In the genomic region with DNA sequence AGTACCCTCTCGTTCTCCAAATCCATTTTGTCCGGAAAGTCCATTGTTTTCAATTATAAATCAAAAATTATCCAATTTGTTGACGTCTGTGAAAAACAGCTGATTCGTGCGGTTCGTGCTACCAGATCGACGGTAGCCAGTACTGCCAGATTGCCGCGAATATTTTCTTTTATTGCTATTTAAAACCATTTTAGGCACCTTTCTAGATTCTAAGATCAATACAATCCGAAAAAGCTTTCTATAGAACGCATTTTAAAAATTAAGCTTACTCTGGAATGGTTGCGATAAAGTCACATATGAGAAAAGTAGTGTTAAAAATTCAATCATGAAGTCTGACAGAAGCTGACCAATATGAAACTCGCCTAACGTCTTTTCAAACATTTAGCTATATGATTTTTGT, we compare ENCODE assay signal across 1 fruit fly cellular context.
A peak's percentile ranks its signal among the peaks of the same experiment; 100 is the strongest.
TF ChIP-seq lines count a peak whose summit lies in the region.

A gene (minus strand): TSS at position 110 of the 400 bp plus-strand sequence.

TF ChIP-seq in whole organism, embryonic, 481 proteins besides CTCF, POLR2A, EP300 and RAD21 (continued from another document and continues in another):
- TF ChIP-seq CG17802 (tag; optimal IDR thresholded peaks at IDR 0.05; lab: Kevin White, UChicago): peak; percentile 9
- no peak for TF ChIP-seq CG14860 (GFP tag; IDR thresholded peaks at IDR 0.05; lab: Robert Waterston, UW; ENCODE audit: partially characterized antibody)
- TF ChIP-seq Gsc (GFP tag; IDR thresholded peaks at IDR 0.05; lab: Robert Waterston, UW): no peak
- TF ChIP-seq CG12744 (GFP tag; optimal IDR thresholded peaks at IDR 0.05; lab: Kevin White, UChicago): no peak
- no peak for TF ChIP-seq zen (tag; optimal IDR thresholded peaks at IDR 0.05; lab: Kevin White, UChicago)
- TF ChIP-seq hth (optimal IDR thresholded peaks at IDR 0.05; lab: Kevin White, UChicago): no peak
- peak; percentile 45 for TF ChIP-seq chn (GFP tag; optimal IDR thresholded peaks at IDR 0.05; lab: Kevin White, UChicago)
- TF ChIP-seq Dp (GFP tag; optimal IDR thresholded peaks at IDR 0.05; lab: Kevin White, UChicago): peak; percentile 68
- no peak for TF ChIP-seq Scr (GFP tag; IDR thresholded peaks at IDR 0.05; lab: Robert Waterston, UW; ENCODE audit: partially characterized antibody)
- no peak for TF ChIP-seq cato (GFP tag; optimal IDR thresholded peaks at IDR 0.05; lab: Kevin White, UChicago; ENCODE audit: borderline replicate concordance)
- TF ChIP-seq CG2120 (GFP tag; optimal IDR thresholded peaks at IDR 0.05; lab: Kevin White, UChicago): peak; percentile 77
- no peak for TF ChIP-seq NK7.1 (GFP tag; optimal IDR thresholded peaks at IDR 0.05; lab: Kevin White, UChicago)
- no peak for TF ChIP-seq CG6175 (GFP tag; IDR thresholded peaks at IDR 0.05; lab: Robert Waterston, UW)
- no peak for TF ChIP-seq H15 (GFP tag; IDR thresholded peaks at IDR 0.05; lab: Robert Waterston, UW)
- peak; percentile 48 for TF ChIP-seq az2 (GFP tag; optimal IDR thresholded peaks at IDR 0.05; lab: Kevin White, UChicago)
- peak; percentile 52 for TF ChIP-seq ind (GFP tag; optimal IDR thresholded peaks at IDR 0.05; lab: Kevin White, UChicago)
- TF ChIP-seq Jarid2 (GFP tag; optimal IDR thresholded peaks at IDR 0.05; lab: Kevin White, UChicago): no peak
- no peak for TF ChIP-seq fd3F (GFP tag; optimal IDR thresholded peaks at IDR 0.05; lab: Kevin White, UChicago)
- TF ChIP-seq Lim3 (GFP tag; IDR thresholded peaks at IDR 0.05; lab: Robert Waterston, UW): no peak
- TF ChIP-seq HLHmδ (GFP tag; optimal IDR thresholded peaks at IDR 0.05; lab: Kevin White, UChicago): no peak
- peak; percentile 23 for TF ChIP-seq p53 (GFP tag; optimal IDR thresholded peaks at IDR 0.05; lab: Kevin White, UChicago)
- TF ChIP-seq NfI (GFP tag; optimal IDR thresholded peaks at IDR 0.05; lab: Kevin White, UChicago): peak; percentile 35
- no peak for TF ChIP-seq corto (GFP tag; optimal IDR thresholded peaks at IDR 0.05; lab: Kevin White, UChicago)
- no peak for TF ChIP-seq TFAM (GFP tag; optimal IDR thresholded peaks at IDR 0.05; lab: Kevin White, UChicago)
- no peak for TF ChIP-seq aop (GFP tag; IDR thresholded peaks at IDR 0.05; lab: Robert Waterston, UW)
- peak; percentile 27 for TF ChIP-seq ewg (GFP tag; optimal IDR thresholded peaks at IDR 0.05; lab: Kevin White, UChicago)
- TF ChIP-seq lab (GFP tag; optimal IDR thresholded peaks at IDR 0.05; lab: Kevin White, UChicago): peak; percentile 13
- no peak for TF ChIP-seq CG43689 (GFP tag; IDR thresholded peaks at IDR 0.05; lab: Robert Waterston, UW)
- no peak for TF ChIP-seq Bgb (GFP tag; IDR thresholded peaks at IDR 0.05; lab: Robert Waterston, UW; ENCODE audit: partially characterized antibody)
- no peak for TF ChIP-seq Stat92E (GFP tag; optimal IDR thresholded peaks at IDR 0.05; lab: Kevin White, UChicago)
- TF ChIP-seq Drgx (GFP tag; IDR thresholded peaks at IDR 0.05; lab: Robert Waterston, UW): no peak
- no peak for TF ChIP-seq CG11398 (GFP tag; optimal IDR thresholded peaks at IDR 0.05; lab: Kevin White, UChicago)
- no peak for TF ChIP-seq ash1 (GFP tag; optimal IDR thresholded peaks at IDR 0.05; lab: Kevin White, UChicago)
- TF ChIP-seq CG7745 (tag; optimal IDR thresholded peaks at IDR 0.05; lab: Kevin White, UChicago): no peak
- TF ChIP-seq Ets65A (GFP tag; lab: Kevin White, UChicago): peak; percentile 93
- TF ChIP-seq CG6791 (GFP tag; IDR thresholded peaks at IDR 0.05; lab: Robert Waterston, UW; ENCODE audit: partially characterized antibody): no peak
- TF ChIP-seq CG9609 (GFP tag; optimal IDR thresholded peaks at IDR 0.05; lab: Kevin White, UChicago): peak; percentile 73
- TF ChIP-seq PHDP (tag; optimal IDR thresholded peaks at IDR 0.05; lab: Kevin White, UChicago): peak; percentile 24
- TF ChIP-seq Mrtf (GFP tag; IDR thresholded peaks at IDR 0.05; lab: Robert Waterston, UW): no peak
- TF ChIP-seq CG10654 (GFP tag; optimal IDR thresholded peaks at IDR 0.05; lab: Kevin White, UChicago): peak; percentile 55
- TF ChIP-seq hbn (GFP tag; IDR thresholded peaks at IDR 0.05; lab: Robert Waterston, UW; ENCODE audit: partially characterized antibody): no peak
- peak; percentile 15 for TF ChIP-seq Six4 (GFP tag; optimal IDR thresholded peaks at IDR 0.05; lab: Kevin White, UChicago)
- no peak for TF ChIP-seq CG7928 (GFP tag; optimal IDR thresholded peaks at IDR 0.05; lab: Kevin White, UChicago)
- TF ChIP-seq CG8089 (GFP tag; optimal IDR thresholded peaks at IDR 0.05; lab: Kevin White, UChicago): peak; percentile 26
- TF ChIP-seq CG10321 (GFP tag; IDR thresholded peaks at IDR 0.05; lab: Robert Waterston, UW): no peak
- TF ChIP-seq Med (GFP tag; lab: Kevin White, UChicago): peak; percentile 91
- no peak for TF ChIP-seq ap (GFP tag; IDR thresholded peaks at IDR 0.05; lab: Robert Waterston, UW)
- peak; percentile 74 for TF ChIP-seq lilli (GFP tag; optimal IDR thresholded peaks at IDR 0.05; lab: Kevin White, UChicago)
- no peak for TF ChIP-seq kni (GFP tag; optimal IDR thresholded peaks at IDR 0.05; lab: Kevin White, UChicago)
- no peak for TF ChIP-seq oc (tag; optimal IDR thresholded peaks at IDR 0.05; lab: Kevin White, UChicago)
- no peak for TF ChIP-seq Fer2 (tag; optimal IDR thresholded peaks at IDR 0.05; lab: Kevin White, UChicago)
- TF ChIP-seq unpg (GFP tag; optimal IDR thresholded peaks at IDR 0.05; lab: Kevin White, UChicago): peak; percentile 35
- TF ChIP-seq CG6683 (GFP tag; optimal IDR thresholded peaks at IDR 0.05; lab: Kevin White, UChicago): no peak
- TF ChIP-seq CG6765 (GFP tag; optimal IDR thresholded peaks at IDR 0.05; lab: Kevin White, UChicago): no peak
- no peak for TF ChIP-seq CG13894 (tag; optimal IDR thresholded peaks at IDR 0.05; lab: Kevin White, UChicago)
- TF ChIP-seq kah (GFP tag; optimal IDR thresholded peaks at IDR 0.05; lab: Kevin White, UChicago): no peak
- no peak for TF ChIP-seq ERR (GFP tag; optimal IDR thresholded peaks at IDR 0.05; lab: Kevin White, UChicago)
- TF ChIP-seq chinmo (GFP tag; IDR thresholded peaks at IDR 0.05; lab: Robert Waterston, UW; ENCODE audit: partially characterized antibody): no peak
- TF ChIP-seq CG15011 (GFP tag; optimal IDR thresholded peaks at IDR 0.05; lab: Kevin White, UChicago): no peak
- TF ChIP-seq CG7372 (GFP tag; IDR thresholded peaks at IDR 0.05; lab: Robert Waterston, UW): no peak
- TF ChIP-seq CG6654 (GFP tag; optimal IDR thresholded peaks at IDR 0.05; lab: Kevin White, UChicago): no peak
- TF ChIP-seq CG10147 (GFP tag; optimal IDR thresholded peaks at IDR 0.05; lab: Kevin White, UChicago): no peak
- no peak for TF ChIP-seq peb (GFP tag; IDR thresholded peaks at IDR 0.05; lab: Robert Waterston, UW)
- no peak for TF ChIP-seq cg (GFP tag; optimal IDR thresholded peaks at IDR 0.05; lab: Kevin White, UChicago)
- TF ChIP-seq CG34224 (GFP tag; IDR thresholded peaks at IDR 0.05; lab: Robert Waterston, UW; ENCODE audit: partially characterized antibody): no peak
- no peak for TF ChIP-seq CG2875 (GFP tag; optimal IDR thresholded peaks at IDR 0.05; lab: Kevin White, UChicago)
- TF ChIP-seq vfl (GFP tag; optimal IDR thresholded peaks at IDR 0.05; lab: Kevin White, UChicago): peak; percentile 35
- no peak for TF ChIP-seq CG3407 (GFP tag; optimal IDR thresholded peaks at IDR 0.05; lab: Kevin White, UChicago)
- TF ChIP-seq jumu (GFP tag; optimal IDR thresholded peaks at IDR 0.05; lab: Kevin White, UChicago): peak; percentile 52
- peak; percentile 24; the same call in 1 of the 2 replicates for TF ChIP-seq Rfx (GFP tag; IDR thresholded peaks at IDR 0.05; lab: Robert Waterston, UW)
- peak; percentile 43 for TF ChIP-seq CG9817 (tag; optimal IDR thresholded peaks at IDR 0.05; lab: Kevin White, UChicago)
- TF ChIP-seq CG8281 (tag; optimal IDR thresholded peaks at IDR 0.05; lab: Kevin White, UChicago): no peak
- no peak for TF ChIP-seq klu (GFP tag; IDR thresholded peaks at IDR 0.05; lab: Robert Waterston, UW)
- no peak for TF ChIP-seq CG4328 (GFP tag; optimal IDR thresholded peaks at IDR 0.05; lab: Kevin White, UChicago)
- peak; percentile 60 for TF ChIP-seq CG12391 (tag; optimal IDR thresholded peaks at IDR 0.05; lab: Kevin White, UChicago)
- 0 out of 2 replicates have a peak, but pooled peaks have one; percentile 13 for TF ChIP-seq unc-4 (GFP tag; IDR thresholded peaks at IDR 0.05; lab: Robert Waterston, UW; ENCODE audit: partially characterized antibody)
- TF ChIP-seq Dad (GFP tag; optimal IDR thresholded peaks at IDR 0.05; lab: Kevin White, UChicago): peak; percentile 38
- no peak for TF ChIP-seq bigmax (GFP tag; optimal IDR thresholded peaks at IDR 0.05; lab: Kevin White, UChicago)
- peak; percentile 61 for TF ChIP-seq nmo (GFP tag; optimal IDR thresholded peaks at IDR 0.05; lab: Kevin White, UChicago)
- TF ChIP-seq Pdp1 (GFP tag; optimal IDR thresholded peaks at IDR 0.05; lab: Kevin White, UChicago): peak in 1 of 2 experiments; percentile 42
- 0 out of 2 replicates have a peak, but pooled peaks have one; percentile 26 for TF ChIP-seq CG31441 (GFP tag; IDR thresholded peaks at IDR 0.05; lab: Robert Waterston, UW)
- TF ChIP-seq dmrt11E (tag; optimal IDR thresholded peaks at IDR 0.05; lab: Kevin White, UChicago): peak; percentile 48
- TF ChIP-seq ken (GFP tag; IDR thresholded peaks at IDR 0.05; lab: Robert Waterston, UW): no peak
- TF ChIP-seq CG7786 (GFP tag; optimal IDR thresholded peaks at IDR 0.05; lab: Kevin White, UChicago): peak; percentile 46
- no peak for TF ChIP-seq bowl (GFP tag; IDR thresholded peaks at IDR 0.05; lab: Robert Waterston, UW)
- TF ChIP-seq CG8388 (GFP tag; optimal IDR thresholded peaks at IDR 0.05; lab: Kevin White, UChicago): peak; percentile 29
- TF ChIP-seq yki (optimal IDR thresholded peaks at IDR 0.05; lab: Kevin White, UChicago): no peak
- TF ChIP-seq grau (tag; optimal IDR thresholded peaks at IDR 0.05; lab: Kevin White, UChicago): peak; percentile 37
- TF ChIP-seq Meics (GFP tag; optimal IDR thresholded peaks at IDR 0.05; lab: Kevin White, UChicago): peak; percentile 0
- TF ChIP-seq Side (GFP tag; optimal IDR thresholded peaks at IDR 0.05; lab: Kevin White, UChicago): no peak
- peak; percentile 69 for TF ChIP-seq trem (tag; optimal IDR thresholded peaks at IDR 0.05; lab: Kevin White, UChicago)
- peak; percentile 44 for TF ChIP-seq HmgZ (tag; optimal IDR thresholded peaks at IDR 0.05; lab: Kevin White, UChicago)
- no peak for TF ChIP-seq sens-2 (GFP tag; IDR thresholded peaks at IDR 0.05; lab: Robert Waterston, UW)
- TF ChIP-seq Ssrp (tag; optimal IDR thresholded peaks at IDR 0.05; lab: Kevin White, UChicago): peak; percentile 48
- no peak for TF ChIP-seq HLH3B (GFP tag; IDR thresholded peaks at IDR 0.05; lab: Robert Waterston, UW)
- TF ChIP-seq pnt (GFP tag; optimal IDR thresholded peaks at IDR 0.05; lab: Kevin White, UChicago): peak; percentile 34
- TF ChIP-seq CG1024 (GFP tag; IDR thresholded peaks at IDR 0.05; lab: Robert Waterston, UW): no peak
- TF ChIP-seq chm (GFP tag; IDR thresholded peaks at IDR 0.05; lab: Robert Waterston, UW): no peak
- TF ChIP-seq CG15269 (tag; optimal IDR thresholded peaks at IDR 0.05; lab: Kevin White, UChicago): no peak
- 0 out of 2 replicates have a peak, but pooled peaks have one; percentile 10 for TF ChIP-seq CG14667 (GFP tag; IDR thresholded peaks at IDR 0.05; lab: Robert Waterston, UW)
- TF ChIP-seq sr (GFP tag; IDR thresholded peaks at IDR 0.05; lab: Robert Waterston, UW): no peak
- no peak for TF ChIP-seq gt (GFP tag; IDR thresholded peaks at IDR 0.05; lab: Robert Waterston, UW)
- no peak for TF ChIP-seq tap (tag; optimal IDR thresholded peaks at IDR 0.05; lab: Kevin White, UChicago)
- TF ChIP-seq CG13775 (GFP tag; optimal IDR thresholded peaks at IDR 0.05; lab: Kevin White, UChicago): peak; percentile 45
- TF ChIP-seq CG12769 (tag; optimal IDR thresholded peaks at IDR 0.05; lab: Kevin White, UChicago): no peak
- TF ChIP-seq sens (GFP tag; lab: Kevin White, UChicago): peak; percentile 23
- peak; percentile 48 for TF ChIP-seq tio (GFP tag; optimal IDR thresholded peaks at IDR 0.05; lab: Kevin White, UChicago)
- peak; percentile 24 for TF ChIP-seq CG3065 (GFP tag; optimal IDR thresholded peaks at IDR 0.05; lab: Kevin White, UChicago)
- TF ChIP-seq Ravus (GFP tag; IDR thresholded peaks at IDR 0.05; lab: Robert Waterston, UW): no peak
- peak; percentile 29 for TF ChIP-seq CG30431 (GFP tag; optimal IDR thresholded peaks at IDR 0.05; lab: Kevin White, UChicago)
- TF ChIP-seq CG13296 (GFP tag; optimal IDR thresholded peaks at IDR 0.05; lab: Kevin White, UChicago): no peak
- no peak for TF ChIP-seq hkb (optimal IDR thresholded peaks at IDR 0.05; lab: Kevin White, UChicago)
- no peak for TF ChIP-seq hkb (GFP tag; IDR thresholded peaks at IDR 0.05; lab: Robert Waterston, UW)
- TF ChIP-seq CG12659 (GFP tag; optimal IDR thresholded peaks at IDR 0.05; lab: Kevin White, UChicago): peak; percentile 57
- TF ChIP-seq CG32772 (GFP tag; IDR thresholded peaks at IDR 0.05; lab: Robert Waterston, UW): no peak
- no peak for TF ChIP-seq CG8765 (GFP tag; IDR thresholded peaks at IDR 0.05; lab: Robert Waterston, UW)
- no peak for TF ChIP-seq D (optimal IDR thresholded peaks at IDR 0.05; lab: Kevin White, UChicago)
- TF ChIP-seq D (GFP tag; optimal IDR thresholded peaks at IDR 0.05; lab: Kevin White, UChicago): no peak
- TF ChIP-seq ato (GFP tag; IDR thresholded peaks at IDR 0.05; lab: Robert Waterston, UW; ENCODE audit: partially characterized antibody): no peak
- peak; percentile 76 for TF ChIP-seq CG3847 (GFP tag; IDR thresholded peaks at IDR 0.05; lab: Robert Waterston, UW)
- TF ChIP-seq Lpt (GFP tag; optimal IDR thresholded peaks at IDR 0.05; lab: Kevin White, UChicago): no peak
- peak; percentile 87 for TF ChIP-seq CG3995 (GFP tag; optimal IDR thresholded peaks at IDR 0.05; lab: Kevin White, UChicago)
- no peak for TF ChIP-seq Taf1 (GFP tag; IDR thresholded peaks at IDR 0.05; lab: Robert Waterston, UW)
- peak; percentile 57 for TF ChIP-seq CG2712 (tag; optimal IDR thresholded peaks at IDR 0.05; lab: Kevin White, UChicago)
- no peak for TF ChIP-seq gcm (GFP tag; optimal IDR thresholded peaks at IDR 0.05; lab: Kevin White, UChicago)
- TF ChIP-seq tin (GFP tag; optimal IDR thresholded peaks at IDR 0.05; lab: Kevin White, UChicago): peak; percentile 40
- peak; percentile 21; the same call in 1 of the 4 replicates for TF ChIP-seq Gug (GFP tag; IDR thresholded peaks at IDR 0.05; lab: Robert Waterston, UW)
- peak; percentile 72 for TF ChIP-seq zfh2 (GFP tag; optimal IDR thresholded peaks at IDR 0.05; lab: Kevin White, UChicago)
- TF ChIP-seq chif (GFP tag; optimal IDR thresholded peaks at IDR 0.05; lab: Kevin White, UChicago): peak; percentile 42 to 52
- peak; percentile 95 for TF ChIP-seq CG10267 (tag; optimal IDR thresholded peaks at IDR 0.05; lab: Kevin White, UChicago)
- no peak for TF ChIP-seq slp2 (GFP tag; optimal IDR thresholded peaks at IDR 0.05; lab: Kevin White, UChicago)
